Worm (Caenorhabditis elegans) whole organism, late embryonic: ENCODE measurements around the gene F53C3.3.

Experiments
- F13H6.1 ChIP-seq: sonication (generic microtip); optimal IDR thresholded peaks from 2 replicates; lab custom pipeline; 2016; ENCODE audit warnings: missing genetic modification characterization, missing compliant biosample characterization
- ets-4 ChIP-seq: sonication (generic microtip); optimal IDR thresholded peaks from 2 replicates; lab custom pipeline; 2016; ENCODE audit warnings: missing genetic modification characterization, missing compliant biosample characterization
- pqm-1 ChIP-seq: sonication (generic microtip); optimal IDR thresholded peaks from 2 replicates; lab custom pipeline; 2016; ENCODE audit warnings: missing genetic modification characterization, missing compliant biosample characterization
- sox-2 ChIP-seq: fragments of 200-800 bp; sonication (Bioruptor generic); IDR thresholded peaks from 2 replicates; pipeline ENCODE4 v1.3.6; 2022; ENCODE audit warnings: missing genetic modification reagents, missing genetic modification characterization, missing compliant biosample characterization
- sox-4 ChIP-seq: sonication (generic microtip); optimal IDR thresholded peaks from 2 replicates; lab custom pipeline; 2017; ENCODE audit warnings: mild to moderate bottlenecking, missing genetic modification characterization, inconsistent platforms, missing compliant biosample characterization
- zip-5 ChIP-seq: sonication (generic microtip); optimal IDR thresholded peaks from 2 replicates; lab custom pipeline; 2016; ENCODE audit warnings: missing genetic modification characterization, missing compliant biosample characterization

DNA sequence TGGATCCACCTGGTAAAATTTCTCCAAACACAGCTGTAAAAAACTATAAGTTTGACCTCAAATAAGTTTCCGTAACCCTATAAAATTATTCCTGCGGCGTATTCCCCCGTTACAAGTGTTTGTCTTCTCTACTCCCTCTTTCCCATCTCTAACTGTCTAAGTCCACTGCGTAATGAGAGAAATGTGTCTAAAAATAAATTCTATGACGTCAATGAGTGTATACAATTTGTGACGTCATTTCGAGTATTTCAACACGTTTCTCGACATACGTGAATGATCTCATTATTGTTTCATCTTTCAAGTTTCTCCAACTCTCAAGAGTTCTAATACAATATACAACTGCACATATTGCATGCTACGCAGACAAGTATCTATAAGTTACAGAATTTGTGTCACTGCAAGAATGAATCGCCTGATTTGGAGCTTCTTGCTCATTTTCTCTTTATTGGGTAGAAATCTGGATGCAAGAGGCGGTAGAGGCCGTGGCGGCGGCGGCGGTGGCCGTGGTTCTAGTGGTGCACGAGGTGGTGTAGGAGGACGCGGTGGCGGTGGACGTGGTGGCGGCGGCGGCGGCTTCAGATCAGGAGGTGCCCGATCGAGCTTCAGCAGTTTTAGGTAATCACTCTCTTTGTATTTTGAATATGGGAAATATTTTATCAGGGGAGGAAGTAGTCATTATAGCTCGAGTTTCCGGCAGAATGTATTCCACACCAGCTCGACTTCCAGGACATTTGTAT lies 4.7 kb upstream of the F53C3.3 start, which contains the start of gene F53C3.6:
- TF ChIP-seq pqm-1, result no peak
- no peak for TF ChIP-seq sox-4 (tag; lab: Kevin White, UChicago)
- no peak for TF ChIP-seq ets-4 (tag; lab: Kevin White, UChicago)
- TF ChIP-seq zip-5, result no peak
- no peak for TF ChIP-seq sox-2 (GFP tag; lab: Robert Waterston, UW)
- no peak for TF ChIP-seq F13H6.1 (tag; lab: Kevin White, UChicago)
